Fruit fly (Drosophila melanogaster): Measurements from ENCODE around the gene CG33912.

Gene CG33912

DNA sequence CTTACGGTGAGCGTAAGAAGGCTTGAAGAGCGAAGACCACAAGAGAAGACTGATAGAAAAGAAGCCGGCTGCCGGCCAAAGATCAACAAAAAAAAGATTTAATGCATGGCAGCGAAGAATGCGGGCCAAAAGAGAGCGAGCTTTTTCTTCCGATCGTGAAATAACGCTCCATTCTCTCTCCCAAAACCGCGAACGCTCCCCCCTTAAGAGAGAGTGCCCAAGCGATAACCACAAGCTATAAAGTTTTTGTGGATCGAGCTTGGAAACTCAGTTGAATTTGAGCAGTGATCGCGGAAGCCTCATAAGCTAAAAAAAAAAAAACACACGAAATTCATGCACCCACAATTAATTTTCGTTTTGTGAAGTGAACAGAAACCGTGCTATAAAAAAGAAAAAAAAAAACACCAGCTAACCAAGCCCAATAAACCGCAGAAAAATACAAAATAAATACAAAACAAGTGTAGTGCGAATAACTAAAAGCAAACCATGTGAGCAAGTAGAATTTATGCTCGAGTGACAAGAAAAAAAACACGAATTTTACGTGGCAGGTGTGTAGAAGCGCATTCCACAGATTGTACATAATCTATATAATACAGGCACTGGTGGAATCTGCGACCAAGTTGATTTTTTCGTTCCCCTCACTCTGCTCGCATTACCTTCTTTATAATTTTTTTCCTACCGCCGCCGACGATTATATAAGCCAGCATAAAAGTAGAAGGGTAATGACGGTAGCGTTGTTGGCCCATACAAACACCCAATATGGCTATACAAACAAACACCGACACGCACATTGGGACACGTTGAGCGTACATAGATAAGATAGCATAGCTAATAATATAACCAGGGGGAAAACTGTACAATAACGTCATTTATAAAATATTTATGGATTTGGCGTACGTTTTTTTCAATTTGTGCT, 24.9 kb downstream of the CG33912 start, which contains the start of gene CG13252 (continued):
- peak; percentile 29 for TF ChIP-seq CG17359 (tag; optimal IDR thresholded peaks at IDR 0.05)
- TF ChIP-seq sim (GFP tag; IDR thresholded peaks at IDR 0.05) = no peak
- 0 out of 2 replicates have a peak, but pooled peaks have one; percentile 44 for TF ChIP-seq hbn (GFP tag; IDR thresholded peaks at IDR 0.05; ENCODE audit: partially characterized antibody)
- TF ChIP-seq CG18599 (GFP tag; optimal IDR thresholded peaks at IDR 0.05) = no peak
- no peak for TF ChIP-seq Bdp1 (GFP tag; optimal IDR thresholded peaks at IDR 0.05)
- TF ChIP-seq CG31365 (tag; optimal IDR thresholded peaks at IDR 0.05) = no peak
- TF ChIP-seq CG1529 (GFP tag; optimal IDR thresholded peaks at IDR 0.05) = no peak
- TF ChIP-seq MTF-1 (GFP tag; optimal IDR thresholded peaks at IDR 0.05; ENCODE audit: borderline replicate concordance) = peak; percentile 29
- TF ChIP-seq CG10431 (GFP tag; optimal IDR thresholded peaks at IDR 0.05) = peak; percentile 13
- no peak for TF ChIP-seq H15 (GFP tag; IDR thresholded peaks at IDR 0.05)
- TF ChIP-seq Six4 (GFP tag; optimal IDR thresholded peaks at IDR 0.05) = no peak
- TF ChIP-seq tgo (GFP tag; IDR thresholded peaks at IDR 0.05) = no peak
- TF ChIP-seq jigr1 (GFP tag; IDR thresholded peaks at IDR 0.05) = no peak
- no peak for TF ChIP-seq salm (tag; optimal IDR thresholded peaks at IDR 0.05)
- TF ChIP-seq CG3163 (GFP tag; optimal IDR thresholded peaks at IDR 0.05) = peak; percentile 89
- TF ChIP-seq CG10959 (GFP tag; IDR thresholded peaks at IDR 0.05) = no peak
- TF ChIP-seq CG15269 (tag; optimal IDR thresholded peaks at IDR 0.05) = peak; percentile 24
- TF ChIP-seq D19A (tag; optimal IDR thresholded peaks at IDR 0.05) = no peak
- no peak for TF ChIP-seq cad (GFP tag; optimal IDR thresholded peaks at IDR 0.05)
- no peak for TF ChIP-seq disco-r (GFP tag; optimal IDR thresholded peaks at IDR 0.05)
- peak; percentile 77 for TF ChIP-seq kni (GFP tag; optimal IDR thresholded peaks at IDR 0.05)
- no peak for TF ChIP-seq CG10654 (GFP tag; optimal IDR thresholded peaks at IDR 0.05)
- TF ChIP-seq Deaf1 (tag; optimal IDR thresholded peaks at IDR 0.05) = peak; percentile 27
- TF ChIP-seq dimm (GFP tag; IDR thresholded peaks at IDR 0.05) = no peak
- TF ChIP-seq tin (GFP tag; optimal IDR thresholded peaks at IDR 0.05) = no peak
- no peak for TF ChIP-seq kah (GFP tag; optimal IDR thresholded peaks at IDR 0.05)
- peak; percentile 51; the same call in 1 of the 3 replicates for TF ChIP-seq CG34224 (GFP tag; IDR thresholded peaks at IDR 0.05; ENCODE audit: partially characterized antibody)
- TF ChIP-seq Rx (GFP tag; IDR thresholded peaks at IDR 0.05) = no peak
- no peak for TF ChIP-seq Oli (tag; optimal IDR thresholded peaks at IDR 0.05)
- TF ChIP-seq twi (tag; optimal IDR thresholded peaks at IDR 0.05) = no peak
- TF ChIP-seq ara (GFP tag; IDR thresholded peaks at IDR 0.05) = no peak
- peak; percentile 38 for TF ChIP-seq PHDP (tag; optimal IDR thresholded peaks at IDR 0.05)
- no peak for TF ChIP-seq Oaz (GFP tag; IDR thresholded peaks at IDR 0.05)
- TF ChIP-seq tup (GFP tag; optimal IDR thresholded peaks at IDR 0.05) = no peak
- no peak for TF ChIP-seq slbo (GFP tag; IDR thresholded peaks at IDR 0.05)
- TF ChIP-seq CG15514 (GFP tag; optimal IDR thresholded peaks at IDR 0.05) = no peak
- peak; percentile 89 for TF ChIP-seq Ets65A (GFP tag)
- TF ChIP-seq cato (GFP tag; optimal IDR thresholded peaks at IDR 0.05; ENCODE audit: borderline replicate concordance) = no peak
- no peak for TF ChIP-seq Dip2 (GFP tag; IDR thresholded peaks at IDR 0.05)
- no peak for TF ChIP-seq nmo (GFP tag; optimal IDR thresholded peaks at IDR 0.05)
- peak; percentile 27 for TF ChIP-seq Mad (GFP tag; optimal IDR thresholded peaks at IDR 0.05)
- TF ChIP-seq CG10366 (GFP tag; IDR thresholded peaks at IDR 0.05) = no peak
- TF ChIP-seq Sry-δ (GFP tag; optimal IDR thresholded peaks at IDR 0.05) = no peak
- TF ChIP-seq Bteb2 (GFP tag; optimal IDR thresholded peaks at IDR 0.05) = no peak
- TF ChIP-seq peb (GFP tag; IDR thresholded peaks at IDR 0.05) = no peak
- no peak for TF ChIP-seq CG17385 (GFP tag; optimal IDR thresholded peaks at IDR 0.05)
- TF ChIP-seq luna (GFP tag; optimal IDR thresholded peaks at IDR 0.05) = no peak
- no peak for TF ChIP-seq CG1832 (GFP tag; optimal IDR thresholded peaks at IDR 0.05)
- TF ChIP-seq Ptx1 (GFP tag; IDR thresholded peaks at IDR 0.05) = 0 out of 2 replicates have a peak, but pooled peaks have one; percentile 4

Data from whole organism, embryonic.